Fruit fly (Drosophila melanogaster) whole organism, embryonic: Measurements from ENCODE around the gene Crz.

Source experiments
- B-H2 ChIP-seq: fragments of 200-800 bp; sonication (Bioruptor generic); optimal IDR thresholded peaks from 2 replicates; lab custom pipeline; 2018; ENCODE audit warnings: missing biosample characterization, mild to moderate bottlenecking, missing genetic modification characterization
- CG10979 ChIP-seq: fragments of 200-800 bp; sonication (Bioruptor generic); optimal IDR thresholded peaks from 2 replicates; lab custom pipeline; 2018; ENCODE audit warnings: missing biosample characterization, mild to moderate bottlenecking, missing genetic modification characterization, moderate library complexity
- CG11085 ChIP-seq: fragments of 200-800 bp; sonication (Bioruptor generic); IDR thresholded peaks from 2 replicates; pipeline ENCODE4 v1.3.6; 2022; ENCODE audit warnings: missing biosample characterization, missing genetic modification characterization
- CG11695 ChIP-seq: fragments of 200-800 bp; sonication (Bioruptor generic); IDR thresholded peaks from 3 replicates; pipeline ENCODE4 v1.3.6; 2022; ENCODE audit warnings: missing biosample characterization, missing genetic modification characterization
- CG11723 ChIP-seq: fragments of 200-800 bp; sonication (Bioruptor generic); optimal IDR thresholded peaks from 2 replicates; lab custom pipeline; 2017; ENCODE audit warnings: missing biosample characterization, mild to moderate bottlenecking, missing genetic modification characterization
- CG12769 ChIP-seq: fragments of 200-800 bp; sonication (Bioruptor generic); optimal IDR thresholded peaks from 2 replicates; lab custom pipeline; 2019; ENCODE audit warnings: missing biosample characterization, mild to moderate bottlenecking, missing genetic modification characterization, moderate library complexity
- CG14860 ChIP-seq: fragments of 200-800 bp; sonication (Bioruptor generic); IDR thresholded peaks from 3 replicates; pipeline ENCODE4 v1.3.6; 2022; ENCODE audit warnings: missing biosample characterization, missing genetic modification characterization; ENCODE audit not compliant: partially characterized antibody
- CG1603 ChIP-seq: fragments of 200-800 bp; sonication (Bioruptor generic); optimal IDR thresholded peaks from 2 replicates; lab custom pipeline; 2019; ENCODE audit warnings: missing biosample characterization, mild to moderate bottlenecking, missing genetic modification characterization, moderate library complexity
- CG17186 ChIP-seq: fragments of 200-800 bp; sonication (Bioruptor generic); optimal IDR thresholded peaks from 3 replicates; lab custom pipeline; 2017; ENCODE audit warnings: missing biosample characterization, missing genetic modification reagents, missing genetic modification characterization
- CG17912 ChIP-seq: fragments of 200-800 bp; sonication (Bioruptor generic); optimal IDR thresholded peaks from 2 replicates; lab custom pipeline; 2018; ENCODE audit warnings: missing biosample characterization, mild to moderate bottlenecking, missing genetic modification characterization
- CG18476 ChIP-seq: fragments of 200-800 bp; sonication (Bioruptor generic); optimal IDR thresholded peaks from 2 replicates; lab custom pipeline; 2016; ENCODE audit warnings: missing biosample characterization, mild to moderate bottlenecking, missing genetic modification characterization
- CG2199 ChIP-seq: fragments of 200-800 bp; sonication (Bioruptor generic); IDR thresholded peaks from 3 replicates; pipeline ENCODE4 v1.3.6; 2022; ENCODE audit warnings: missing biosample characterization, missing genetic modification characterization
- CG31224 ChIP-seq: fragments of 200-800 bp; sonication (Bioruptor generic); IDR thresholded peaks from 2 replicates; pipeline ENCODE4 v1.3.6; 2022; ENCODE audit warnings: missing biosample characterization, missing genetic modification characterization
- CG32532 ChIP-seq: fragments of 200-800 bp; sonication (Bioruptor generic); IDR thresholded peaks from 2 replicates; pipeline ENCODE4 v1.3.6; 2022; ENCODE audit warnings: missing biosample characterization, missing genetic modification characterization
- CG3281 ChIP-seq: fragments of 200-800 bp; sonication (Bioruptor generic); optimal IDR thresholded peaks from 3 replicates; lab custom pipeline; 2017; ENCODE audit warnings: missing biosample characterization, mild to moderate bottlenecking, missing genetic modification characterization
- CG3726 ChIP-seq: fragments of 200-800 bp; sonication (Bioruptor generic); IDR thresholded peaks from 3 replicates; pipeline ENCODE4, ENCODE4 v1.3.6; 2022; ENCODE audit warnings: missing biosample characterization, missing genetic modification characterization
- CG4328 ChIP-seq: fragments of 200-800 bp; sonication (Bioruptor generic); optimal IDR thresholded peaks from 3 replicates; lab custom pipeline; 2017; ENCODE audit warnings: missing biosample characterization, missing genetic modification reagents, missing genetic modification characterization
- CG5180 ChIP-seq: fragments of 200-800 bp; sonication (Bioruptor generic); optimal IDR thresholded peaks from 3 replicates; lab custom pipeline; 2017; ENCODE audit warnings: missing biosample characterization, missing genetic modification characterization, mild to moderate bottlenecking, moderate library complexity, missing genetic modification reagents
- CG6689 ChIP-seq: fragments of 200-800 bp; sonication (Bioruptor generic); IDR thresholded peaks from 2 replicates; pipeline ENCODE4 v1.3.6; 2022; ENCODE audit warnings: missing biosample characterization, missing genetic modification characterization
- CG6791 ChIP-seq: fragments of 200-800 bp; sonication (Bioruptor generic); IDR thresholded peaks from 3 replicates; pipeline ENCODE4 v1.3.6; 2022; ENCODE audit warnings: missing biosample characterization, missing genetic modification characterization; ENCODE audit not compliant: partially characterized antibody
- CG9797 ChIP-seq: fragments of 200-800 bp; sonication (Bioruptor generic); optimal IDR thresholded peaks from 3 replicates; lab custom pipeline; 2018; ENCODE audit warnings: missing biosample characterization, mild to moderate bottlenecking, missing genetic modification characterization
- Chrac-16 ChIP-seq: fragments of 200-800 bp; sonication (Bioruptor generic); optimal IDR thresholded peaks from 3 replicates; lab custom pipeline; 2016; ENCODE audit warnings: missing biosample characterization, missing genetic modification characterization
- Dip3 ChIP-seq: fragments of 200-800 bp; sonication (Bioruptor generic); optimal IDR thresholded peaks from 3 replicates; lab custom pipeline; 2016; ENCODE audit warnings: missing biosample characterization, missing genetic modification characterization
- Drgx ChIP-seq: fragments of 200-800 bp; sonication (Bioruptor generic); IDR thresholded peaks from 2 replicates; pipeline ENCODE4 v1.3.6; 2022; ENCODE audit warnings: missing biosample characterization, missing genetic modification characterization
- E2f1 ChIP-seq: fragments of 200-800 bp; sonication (Bioruptor generic); IDR thresholded peaks from 2 replicates; pipeline ENCODE4 v1.3.6; 2022; ENCODE audit warnings: missing biosample characterization, missing genetic modification characterization
- Fer3 ChIP-seq: fragments of 200-800 bp; sonication (Bioruptor generic); optimal IDR thresholded peaks from 2 replicates; lab custom pipeline; 2018; ENCODE audit warnings: missing biosample characterization, mild to moderate bottlenecking, missing genetic modification characterization, moderate library complexity
- H15 ChIP-seq: fragments of 200-800 bp; sonication (Bioruptor generic); IDR thresholded peaks from 3 replicates; pipeline ENCODE4 v1.3.6; 2022; ENCODE audit warnings: missing biosample characterization, missing genetic modification characterization
- Hey ChIP-seq: fragments of 200-800 bp; sonication (Bioruptor generic); optimal IDR thresholded peaks from 3 replicates; lab custom pipeline; 2018; ENCODE audit warnings: missing biosample characterization, mild to moderate bottlenecking, missing genetic modification characterization
- Hr3 ChIP-seq: fragments of 200-800 bp; sonication (Bioruptor generic); optimal IDR thresholded peaks from 3 replicates; lab custom pipeline; 2016; ENCODE audit warnings: missing biosample characterization, missing genetic modification characterization
- Hsf ChIP-seq: fragments of 200-800 bp; sonication (Bioruptor generic); optimal IDR thresholded peaks from 3 replicates; lab custom pipeline; 2016; ENCODE audit warnings: missing biosample characterization, missing genetic modification characterization
- Lhr ChIP-seq: fragments of 200-800 bp; sonication (Bioruptor generic); optimal IDR thresholded peaks from 3 replicates; lab custom pipeline; 2017; ENCODE audit warnings: mild to moderate bottlenecking, missing biosample characterization, missing genetic modification reagents, missing genetic modification characterization
- Meics ChIP-seq: fragments of 200-800 bp; sonication (Bioruptor generic); optimal IDR thresholded peaks from 2 replicates; lab custom pipeline; 2017; ENCODE audit warnings: missing biosample characterization, mild to moderate bottlenecking, missing genetic modification characterization
- Myb ChIP-seq: fragments of 200-800 bp; sonication (Bioruptor generic); optimal IDR thresholded peaks from 2 replicates; lab custom pipeline; 2016; ENCODE audit warnings: missing biosample characterization, missing genetic modification characterization
- Nf-YA ChIP-seq: fragments of 200-800 bp; sonication (Bioruptor generic); IDR thresholded peaks from 2 replicates; pipeline ENCODE4 v1.3.6; 2022; ENCODE audit warnings: missing biosample characterization, missing genetic modification characterization
- Nf-YB ChIP-seq: fragments of 200-800 bp; sonication (Bioruptor generic); optimal IDR thresholded peaks from 3 replicates; lab custom pipeline; 2019; ENCODE audit warnings: missing biosample characterization, mild to moderate bottlenecking, missing genetic modification characterization, moderate library complexity
- PHDP ChIP-seq: fragments of 200-800 bp; sonication (Bioruptor generic); optimal IDR thresholded peaks from 3 replicates; lab custom pipeline; 2018; ENCODE audit warnings: missing biosample characterization, mild to moderate bottlenecking, missing genetic modification characterization, moderate library complexity
- Scr ChIP-seq: fragments of 200-800 bp; sonication (Bioruptor generic); IDR thresholded peaks from 2 replicates; pipeline ENCODE4 v1.3.6; 2022; ENCODE audit warnings: missing biosample characterization, missing genetic modification characterization; ENCODE audit not compliant: partially characterized antibody
- ac ChIP-seq: fragments of 200-800 bp; sonication (Bioruptor generic); optimal IDR thresholded peaks from 3 replicates; lab custom pipeline; 2017; ENCODE audit warnings: missing biosample characterization, mild to moderate bottlenecking, missing genetic modification characterization
- aop ChIP-seq: fragments of 200-800 bp; sonication (Bioruptor generic); IDR thresholded peaks from 2 replicates; pipeline ENCODE4 v1.3.6; 2022; ENCODE audit warnings: missing biosample characterization, missing genetic modification characterization
- bbx ChIP-seq: fragments of 200-800 bp; sonication (Bioruptor generic); IDR thresholded peaks from 2 replicates; pipeline ENCODE4 v1.3.6; 2022; ENCODE audit warnings: missing biosample characterization, missing genetic modification characterization; ENCODE audit not compliant: partially characterized antibody
- chm ChIP-seq: fragments of 200-800 bp; sonication (Bioruptor generic); IDR thresholded peaks from 2 replicates; pipeline ENCODE4 v1.3.6; 2022; ENCODE audit warnings: missing biosample characterization, missing genetic modification characterization
- ci ChIP-seq: fragments of 200-800 bp; sonication (Bioruptor generic); IDR thresholded peaks from 3 replicates; pipeline ENCODE4 v1.3.6; 2022; ENCODE audit warnings: missing biosample characterization, missing genetic modification characterization
- fru ChIP-seq: fragments of >200 bp; optimal IDR thresholded peaks from 2 replicates; lab custom pipeline; 2017
- gcm ChIP-seq: fragments of 200-800 bp; sonication (Bioruptor generic); optimal IDR thresholded peaks from 2 replicates; lab custom pipeline; 2019; ENCODE audit warnings: missing biosample characterization, mild to moderate bottlenecking, missing genetic modification characterization, moderate library complexity
- luna ChIP-seq: fragments of 200-800 bp; sonication (Bioruptor generic); optimal IDR thresholded peaks from 2 replicates; lab custom pipeline; 2016; ENCODE audit warnings: missing biosample characterization, missing genetic modification characterization
- mirr ChIP-seq: fragments of 200-800 bp; sonication (Bioruptor generic); optimal IDR thresholded peaks from 3 replicates; lab custom pipeline; 2018; ENCODE audit warnings: missing biosample characterization, mild to moderate bottlenecking, missing genetic modification characterization
- nerfin-1 ChIP-seq: fragments of 200-800 bp; sonication (Bioruptor generic); optimal IDR thresholded peaks from 3 replicates; lab custom pipeline; 2019; ENCODE audit warnings: missing biosample characterization, mild to moderate bottlenecking, missing genetic modification characterization, moderate library complexity
- pum ChIP-seq: fragments of 200-800 bp; sonication (Bioruptor generic); optimal IDR thresholded peaks from 2 replicates; lab custom pipeline; 2016; ENCODE audit warnings: missing biosample characterization, missing genetic modification characterization
- vvl ChIP-seq: fragments of 200-800 bp; sonication (Bioruptor generic); IDR thresholded peaks from 2 replicates; pipeline ENCODE4 v1.3.6; 2022; ENCODE audit warnings: missing biosample characterization, missing genetic modification characterization

Crz gene

dm6 chr3R:14346838-14347745 is 32.4 kb downstream of the Crz start (continued):
- no peak for TF ChIP-seq CG6791 (GFP tag; lab: Robert Waterston, UW)
- TF ChIP-seq vvl = peak; percentile 54
- peak; percentile 30 for TF ChIP-seq mirr (GFP tag; lab: Kevin White, UChicago)
- no peak for TF ChIP-seq CG11085 (GFP tag; lab: Robert Waterston, UW)
- TF ChIP-seq Hsf (GFP tag; lab: Kevin White, UChicago) = peak; percentile 20
- TF ChIP-seq nerfin-1 (tag; lab: Kevin White, UChicago) = no peak
- TF ChIP-seq CG3281 = peak; percentile 75
- TF ChIP-seq Fer3 (tag; lab: Kevin White, UChicago) = peak; percentile 56
- TF ChIP-seq ci = no peak; the same call in 2 of the 3 replicates
- no peak for TF ChIP-seq aop (GFP tag; lab: Robert Waterston, UW)
- no peak for TF ChIP-seq CG14860
- TF ChIP-seq PHDP (tag; lab: Kevin White, UChicago) = peak; percentile 64
- no peak for TF ChIP-seq CG17186 (GFP tag; lab: Kevin White, UChicago)
- no peak for TF ChIP-seq bbx (GFP tag; lab: Robert Waterston, UW)
- no peak for TF ChIP-seq CG17912 (GFP tag; lab: Kevin White, UChicago)
- TF ChIP-seq H15 = 0 out of 3 replicates have a peak, but pooled peaks have one; percentile 6
- TF ChIP-seq fru = no peak
- TF ChIP-seq CG3726 = no peak
- TF ChIP-seq CG11695 (GFP tag; lab: Robert Waterston, UW) = peak; percentile 64
- TF ChIP-seq CG10979 (tag; lab: Kevin White, UChicago) = peak; percentile 50
- peak; percentile 29 for TF ChIP-seq Hr3
- TF ChIP-seq CG4328 (GFP tag; lab: Kevin White, UChicago) = no peak
- TF ChIP-seq pum (GFP tag; lab: Kevin White, UChicago) = no peak
- no peak for TF ChIP-seq CG5180 (GFP tag; lab: Kevin White, UChicago)
- peak; percentile 61; the same call in 1 of the 3 replicates for TF ChIP-seq CG2199 (GFP tag; lab: Robert Waterston, UW)
- peak; percentile 27; the same call in 1 of the 2 replicates for TF ChIP-seq E2f1 (GFP tag; lab: Robert Waterston, UW)
- TF ChIP-seq Hey (tag; lab: Kevin White, UChicago) = no peak
- no peak for TF ChIP-seq Scr (GFP tag; lab: Robert Waterston, UW)
- no peak for TF ChIP-seq chm (GFP tag; lab: Robert Waterston, UW)
- TF ChIP-seq ac (GFP tag; lab: Kevin White, UChicago) = no peak
- TF ChIP-seq Drgx (GFP tag; lab: Robert Waterston, UW) = peak; percentile 30; the same call in 1 of the 2 replicates
- peak; percentile 83 for TF ChIP-seq Meics (GFP tag; lab: Kevin White, UChicago)
- peak; percentile 3 for TF ChIP-seq CG1603
- TF ChIP-seq luna (GFP tag; lab: Kevin White, UChicago) = no peak
- TF ChIP-seq CG6689 (GFP tag; lab: Robert Waterston, UW) = peak; percentile 58; the same call in 1 of the 2 replicates
- no peak for TF ChIP-seq Nf-YB (GFP tag; lab: Kevin White, UChicago)
- no peak for TF ChIP-seq Chrac-16
- peak; percentile 57; the same call in 1 of the 2 replicates for TF ChIP-seq CG32532
- peak; percentile 40 for TF ChIP-seq CG11723 (GFP tag; lab: Kevin White, UChicago)
- peak; percentile 57 for TF ChIP-seq CG18476 (GFP tag; lab: Kevin White, UChicago)
- no peak for TF ChIP-seq Myb
- no peak for TF ChIP-seq Lhr (GFP tag; lab: Kevin White, UChicago)
- TF ChIP-seq CG9797 = no peak
- peak; percentile 21 for TF ChIP-seq Dip3
- TF ChIP-seq Nf-YA (GFP tag; lab: Robert Waterston, UW) = no peak
- TF ChIP-seq CG31224 = no peak
- TF ChIP-seq B-H2 = no peak
- peak; percentile 10 for TF ChIP-seq gcm
- no peak for TF ChIP-seq CG12769 (tag; lab: Kevin White, UChicago)
